Fruit fly (Drosophila melanogaster) ovary, adult (tissue): ENCODE measurements around the gene Gr93a.

Source experiments
- CG17801 ChIP-seq: fragments of 200-800 bp; optimal IDR thresholded peaks from 2 replicates; lab custom pipeline; 2019; ENCODE audit warnings: missing biosample characterization, mild to moderate bottlenecking, missing genetic modification characterization, moderate library complexity; ENCODE audit not compliant: partially characterized antibody

The Gr93a gene

dm6 chr3R:21845165-21845564 lies 12.9 kb downstream of the Gr93a start, which contains the start of gene Gr93c:
TSS of gene Gr93c (minus strand) at chr3R:21845265.
- no peak for TF ChIP-seq CG17801 (GFP tag; lab: Kevin White, UChicago)

dm6 chr3R:21846559-21846958 lies 14.3 kb downstream of the Gr93a start, which contains the start of gene Gr93d:
TSS of gene Gr93d (minus strand) at chr3R:21846659.
- TF ChIP-seq CG17801 (GFP tag; lab: Kevin White, UChicago), result no peak

dm6 chr3R:21847438-21847837 lies 15.1 kb downstream of the Gr93a start:
- no peak for TF ChIP-seq CG17801 (GFP tag; lab: Kevin White, UChicago)

- no peak for TF ChIP-seq CG17801 (GFP tag; lab: Kevin White, UChicago)
Measured at dm6 chr3R:21848271-21848670, 16.0 kb downstream of the Gr93a start.

- peak; percentile 94 for TF ChIP-seq CG17801 (GFP tag; lab: Kevin White, UChicago)
Measured at dm6 chr3R:21848987-21849442, 16.7 kb downstream of the Gr93a start.

dm6 chr3R:21849988-21850460 lies 17.7 kb downstream of the Gr93a start:
- no peak for TF ChIP-seq CG17801 (GFP tag; lab: Kevin White, UChicago)

dm6 chr3R:21851592-21852578 lies 19.6 kb downstream of the Gr93a start:
- TF ChIP-seq CG17801 (GFP tag; lab: Kevin White, UChicago), result no peak

- TF ChIP-seq CG17801 (GFP tag; lab: Kevin White, UChicago), result peak; percentile 68
Measured at dm6 chr3R:21852579-21853233, 20.4 kb downstream of the Gr93a start.

dm6 chr3R:21853618-21854573 lies 21.6 kb downstream of the Gr93a start:
- TF ChIP-seq CG17801 (GFP tag; lab: Kevin White, UChicago), result peak; percentile 19

- TF ChIP-seq CG17801 (GFP tag; lab: Kevin White, UChicago), result no peak
Measured at dm6 chr3R:21854574-21855468, 22.5 kb downstream of the Gr93a start.

dm6 chr3R:21855469-21855826 lies 23.1 kb downstream of the Gr93a start:
- TF ChIP-seq CG17801 (GFP tag; lab: Kevin White, UChicago), result no peak

dm6 chr3R:21856098-21856872 lies 24.0 kb downstream of the Gr93a start, which contains the start of gene glec:
TSS of gene glec (minus strand) at chr3R:21856266.
- TF ChIP-seq CG17801 (GFP tag; lab: Kevin White, UChicago), result peak; percentile 3
